Fruit fly (Drosophila melanogaster) whole organism, embryonic: Measurements from ENCODE around the gene CG7556.

Experiments used
- CG10543 ChIP-seq: fragments of 200-800 bp; sonication (Bioruptor generic); optimal IDR thresholded peaks from 3 replicates; lab custom pipeline; 2017; ENCODE audit warnings: missing biosample characterization, mild to moderate bottlenecking, missing genetic modification characterization, moderate library complexity
- CG12071 ChIP-seq: fragments of 200-800 bp; sonication (Bioruptor generic); optimal IDR thresholded peaks from 3 replicates; lab custom pipeline; 2018; ENCODE audit warnings: missing biosample characterization, mild to moderate bottlenecking, missing genetic modification characterization
- CG12769 ChIP-seq: fragments of 200-800 bp; sonication (Bioruptor generic); optimal IDR thresholded peaks from 2 replicates; lab custom pipeline; 2019; ENCODE audit warnings: missing biosample characterization, mild to moderate bottlenecking, missing genetic modification characterization, moderate library complexity
- CG13123 ChIP-seq: fragments of 200-800 bp; sonication (Bioruptor generic); optimal IDR thresholded peaks from 2 replicates; lab custom pipeline; 2016; ENCODE audit warnings: missing biosample characterization, missing genetic modification characterization
- CG13287 ChIP-seq: fragments of 200-800 bp; sonication (Bioruptor generic); IDR thresholded peaks from 2 replicates; pipeline ENCODE4 v1.3.6; 2022; ENCODE audit warnings: missing biosample characterization, missing genetic modification characterization; ENCODE audit not compliant: partially characterized antibody
- CG13624 ChIP-seq: fragments of 200-800 bp; sonication (Bioruptor generic); optimal IDR thresholded peaks from 2 replicates; lab custom pipeline; 2016; ENCODE audit warnings: missing biosample characterization, missing genetic modification characterization
- CG13775 ChIP-seq: fragments of 200-800 bp; sonication (Bioruptor generic); optimal IDR thresholded peaks from 3 replicates; lab custom pipeline; 2017; ENCODE audit warnings: missing biosample characterization, mild to moderate bottlenecking, missing genetic modification characterization
- CG13894 ChIP-seq: fragments of 200-800 bp; sonication (Bioruptor generic); optimal IDR thresholded peaks from 3 replicates; lab custom pipeline; 2018; ENCODE audit warnings: missing biosample characterization, mild to moderate bottlenecking, missing genetic modification characterization, moderate library complexity
- CG17328 ChIP-seq: fragments of 200-800 bp; sonication (Bioruptor generic); IDR thresholded peaks from 2 replicates; pipeline ENCODE4 v1.3.6; 2022; ENCODE audit warnings: missing biosample characterization, missing genetic modification characterization
- CG17912 ChIP-seq: fragments of 200-800 bp; sonication (Bioruptor generic); optimal IDR thresholded peaks from 2 replicates; lab custom pipeline; 2018; ENCODE audit warnings: missing biosample characterization, mild to moderate bottlenecking, missing genetic modification characterization
- CG1832 ChIP-seq: fragments of 200-800 bp; sonication (Bioruptor generic); optimal IDR thresholded peaks from 2 replicates; lab custom pipeline; 2017; ENCODE audit warnings: missing biosample characterization, mild to moderate bottlenecking, missing genetic modification characterization, inconsistent platforms
- CG43689 ChIP-seq: fragments of 200-800 bp; sonication (Bioruptor generic); IDR thresholded peaks from 2 replicates; pipeline ENCODE4 v1.3.6; 2022; ENCODE audit warnings: missing biosample characterization, missing genetic modification characterization
- CG5180 ChIP-seq: fragments of 200-800 bp; sonication (Bioruptor generic); optimal IDR thresholded peaks from 3 replicates; lab custom pipeline; 2017; ENCODE audit warnings: missing biosample characterization, missing genetic modification characterization, mild to moderate bottlenecking, moderate library complexity, missing genetic modification reagents
- CG8944 ChIP-seq: fragments of 200-800 bp; sonication (Bioruptor generic); optimal IDR thresholded peaks from 3 replicates; lab custom pipeline; 2016; ENCODE audit warnings: missing biosample characterization, missing genetic modification characterization
- CoRest ChIP-seq: fragments of 200-800 bp; sonication (Bioruptor generic); optimal IDR thresholded peaks from 3 replicates; lab custom pipeline; 2018; ENCODE audit warnings: missing biosample characterization, mild to moderate bottlenecking, missing genetic modification characterization, moderate library complexity
- Deaf1 ChIP-seq: fragments of 200-800 bp; optimal IDR thresholded peaks from 3 replicates; lab custom pipeline; 2019; ENCODE audit warnings: missing biosample characterization, mild to moderate bottlenecking, missing genetic modification characterization, moderate library complexity
- Dip2 ChIP-seq: fragments of 200-800 bp; sonication (Bioruptor generic); IDR thresholded peaks from 2 replicates; pipeline ENCODE4 v1.3.6; 2022; ENCODE audit warnings: missing biosample characterization, missing genetic modification characterization
- HLHmδ ChIP-seq: fragments of 200-800 bp; sonication (Bioruptor generic); optimal IDR thresholded peaks from 2 replicates; lab custom pipeline; 2018; ENCODE audit warnings: missing biosample characterization, mild to moderate bottlenecking, missing genetic modification characterization, moderate library complexity
- Med ChIP-seq: fragments of 200-800 bp; sonication (Bioruptor generic); peaks from one replicate; lab custom pipeline; 2016; ENCODE audit warnings: missing biosample characterization, missing genetic modification characterization, mild to moderate bottlenecking, inconsistent platforms, moderate library complexity
- Mes4 ChIP-seq: fragments of 200-800 bp; sonication (Bioruptor generic); optimal IDR thresholded peaks from 2 replicates; lab custom pipeline; 2016; ENCODE audit warnings: missing biosample characterization, missing genetic modification characterization
- NfI ChIP-seq: fragments of 200-800 bp; sonication (Bioruptor generic); optimal IDR thresholded peaks from 3 replicates; lab custom pipeline; 2018; ENCODE audit warnings: missing biosample characterization, mild to moderate bottlenecking, missing genetic modification characterization, moderate library complexity
- Pdp1 ChIP-seq, 2 experiments: fragments of 200-800 bp; sonication (Bioruptor generic); optimal IDR thresholded peaks; 3 replicates each; lab custom pipeline; 2016; ENCODE audit warnings: missing biosample characterization in 2 of 2, missing genetic modification characterization in 2 of 2, mild to moderate bottlenecking in 1 of 2, moderate library complexity in 1 of 2
- Rfx ChIP-seq: fragments of 200-800 bp; sonication (Bioruptor generic); IDR thresholded peaks from 2 replicates; pipeline ENCODE4 v1.3.6; 2022; ENCODE audit warnings: missing biosample characterization, missing genetic modification characterization
- abd-A ChIP-seq: fragments of 200-800 bp; sonication (Bioruptor generic); optimal IDR thresholded peaks from 3 replicates; lab custom pipeline; 2019; ENCODE audit warnings: missing biosample characterization, mild to moderate bottlenecking, missing genetic modification characterization, moderate library complexity
- chinmo ChIP-seq: fragments of 200-800 bp; sonication (Bioruptor generic); IDR thresholded peaks from 4 replicates; pipeline ENCODE4 v1.3.6; 2022; ENCODE audit warnings: missing biosample characterization, missing genetic modification characterization; ENCODE audit not compliant: partially characterized antibody
- ci ChIP-seq: fragments of 200-800 bp; sonication (Bioruptor generic); IDR thresholded peaks from 3 replicates; pipeline ENCODE4 v1.3.6; 2022; ENCODE audit warnings: missing biosample characterization, missing genetic modification characterization
- crol ChIP-seq: fragments of 200-800 bp; sonication (Bioruptor generic); IDR thresholded peaks from 2 replicates; pipeline ENCODE4 v1.3.6; 2022; ENCODE audit warnings: missing biosample characterization, missing genetic modification characterization
- emc ChIP-seq: fragments of 200-800 bp; sonication (Bioruptor generic); optimal IDR thresholded peaks from 2 replicates; lab custom pipeline; 2016; ENCODE audit warnings: missing biosample characterization, missing genetic modification characterization
- grn ChIP-seq: fragments of 200-800 bp; sonication (Bioruptor generic); optimal IDR thresholded peaks from 3 replicates; lab custom pipeline; 2017; ENCODE audit warnings: missing biosample characterization, missing genetic modification characterization
- gro ChIP-seq: fragments of 200-800 bp; sonication (Bioruptor generic); optimal IDR thresholded peaks from 2 replicates; lab custom pipeline; 2016; ENCODE audit warnings: missing biosample characterization, missing genetic modification characterization
- gsb ChIP-seq: fragments of 200-800 bp; sonication (Bioruptor generic); IDR thresholded peaks from 2 replicates; pipeline ENCODE4 v1.3.6; 2022; ENCODE audit warnings: missing biosample characterization, missing genetic modification characterization
- h ChIP-seq: fragments of >200 bp; optimal IDR thresholded peaks from 2 replicates; lab custom pipeline; 2017
- her ChIP-seq: fragments of 200-800 bp; sonication (Bioruptor generic); optimal IDR thresholded peaks from 2 replicates; lab custom pipeline; 2016; ENCODE audit warnings: missing biosample characterization, missing genetic modification characterization
- kni ChIP-seq: fragments of 200-800 bp; sonication (Bioruptor generic); optimal IDR thresholded peaks from 3 replicates; lab custom pipeline; 2017; ENCODE audit warnings: mild to moderate bottlenecking, missing biosample characterization, missing genetic modification reagents, missing genetic modification characterization
- lmd ChIP-seq: fragments of 200-800 bp; sonication (Bioruptor generic); IDR thresholded peaks from 2 replicates; pipeline ENCODE4 v1.3.6; 2022; ENCODE audit warnings: missing biosample characterization, missing genetic modification characterization
- mirr ChIP-seq: fragments of 200-800 bp; sonication (Bioruptor generic); optimal IDR thresholded peaks from 3 replicates; lab custom pipeline; 2018; ENCODE audit warnings: missing biosample characterization, mild to moderate bottlenecking, missing genetic modification characterization
- pb ChIP-seq: fragments of 200-800 bp; sonication (Bioruptor generic); optimal IDR thresholded peaks from 3 replicates; lab custom pipeline; 2016; ENCODE audit warnings: missing biosample characterization, missing genetic modification characterization
- row ChIP-seq: fragments of 200-800 bp; sonication (Bioruptor generic); IDR thresholded peaks from 3 replicates; pipeline ENCODE4 v1.3.6; 2022; ENCODE audit warnings: missing biosample characterization, missing genetic modification characterization
- sc ChIP-seq, 3 experiments: fragments of >200 bp in 2 of 3; fragments of 200-800 bp in 1 of 3; sonication (Bioruptor generic) in 1 of 3; optimal IDR thresholded peaks; 2 replicates in 2 of 3; 3 replicates in 1 of 3; lab custom pipeline; 2017; ENCODE audit warnings: mild to moderate bottlenecking in 1 of 3, missing biosample characterization in 1 of 3, missing genetic modification characterization in 1 of 3, missing genetic modification reagents in 1 of 3
- sens ChIP-seq: fragments of 200-800 bp; sonication (Bioruptor generic); peaks from one replicate; lab custom pipeline; 2016; ENCODE audit warnings: missing biosample characterization, missing genetic modification characterization
- seq ChIP-seq: fragments of 200-800 bp; sonication (Bioruptor generic); IDR thresholded peaks from 2 replicates; pipeline ENCODE4 v1.3.6; 2022; ENCODE audit warnings: missing biosample characterization, missing genetic modification characterization
- slbo ChIP-seq: fragments of 200-800 bp; sonication (Bioruptor generic); IDR thresholded peaks from 2 replicates; pipeline ENCODE4 v1.3.6; 2022; ENCODE audit warnings: missing biosample characterization, missing genetic modification characterization
- so ChIP-seq: fragments of 200-800 bp; sonication (Bioruptor generic); IDR thresholded peaks from 3 replicates; pipeline ENCODE4 v1.3.6; 2022; ENCODE audit warnings: missing biosample characterization, missing genetic modification characterization
- sr ChIP-seq: fragments of 200-800 bp; sonication (Bioruptor generic); IDR thresholded peaks from 3 replicates; pipeline ENCODE4 v1.3.6; 2022; ENCODE audit warnings: missing biosample characterization, missing genetic modification characterization
- tgo ChIP-seq: fragments of 200-800 bp; sonication (Bioruptor generic); IDR thresholded peaks from 3 replicates; pipeline ENCODE4 v1.3.6; 2022; ENCODE audit warnings: missing biosample characterization, missing genetic modification characterization
- vnd ChIP-seq: fragments of 200-800 bp; sonication (Bioruptor generic); IDR thresholded peaks from 3 replicates; pipeline ENCODE4 v1.3.6; 2022; ENCODE audit warnings: missing biosample characterization, missing genetic modification characterization; ENCODE audit not compliant: partially characterized antibody
- vvl ChIP-seq: fragments of 200-800 bp; sonication (Bioruptor generic); IDR thresholded peaks from 2 replicates; pipeline ENCODE4 v1.3.6; 2022; ENCODE audit warnings: missing biosample characterization, missing genetic modification characterization
- z ChIP-seq: fragments of 200-800 bp; sonication (Bioruptor generic); IDR thresholded peaks from 3 replicates; pipeline ENCODE4 v1.3.6; 2022; ENCODE audit warnings: missing biosample characterization, missing genetic modification characterization

CG7556 gene

dm6 chrX:19167586-19168403, 11.8 kb downstream of the CG7556 start (continued):
- TF ChIP-seq sc (optimal IDR thresholded peaks at IDR 0.05; lab: Kevin White, UChicago), result no peak
- no peak for TF ChIP-seq sc (GFP tag; optimal IDR thresholded peaks at IDR 0.05; lab: Kevin White, UChicago)
- TF ChIP-seq CG13123 (GFP tag; lab: Kevin White, UChicago), result no peak
- peak; percentile 13 for TF ChIP-seq CG12071 (GFP tag; lab: Kevin White, UChicago)
- TF ChIP-seq CoRest (tag; lab: Kevin White, UChicago), result peak; percentile 1
- TF ChIP-seq so (GFP tag; lab: Robert Waterston, UW), result peak; percentile 57; the same call in 1 of the 3 replicates
- peak; percentile 33; the same call in 1 of the 2 replicates for TF ChIP-seq CG17328 (GFP tag; lab: Robert Waterston, UW)
- peak; percentile 60 for TF ChIP-seq CG10543 (GFP tag; lab: Kevin White, UChicago)
- peak; percentile 49 for TF ChIP-seq CG13624 (GFP tag; lab: Kevin White, UChicago)
- peak; percentile 23 for TF ChIP-seq kni (GFP tag; lab: Kevin White, UChicago)
- TF ChIP-seq emc (GFP tag; lab: Kevin White, UChicago), result no peak
- no peak; the same call in 1 of the 2 replicates for TF ChIP-seq lmd (GFP tag; lab: Robert Waterston, UW)
- peak; percentile 89 for TF ChIP-seq z (GFP tag; lab: Robert Waterston, UW)
- 0 out of 2 replicates have a peak, but pooled peaks have one; percentile 24 for TF ChIP-seq CG13287 (GFP tag; lab: Robert Waterston, UW)
- TF ChIP-seq chinmo (GFP tag; lab: Robert Waterston, UW), result peak; percentile 81; the same call in 3 of the 4 replicates
- peak; percentile 2 for TF ChIP-seq her (GFP tag; lab: Kevin White, UChicago)
- TF ChIP-seq CG43689 (GFP tag; lab: Robert Waterston, UW), result no peak
- TF ChIP-seq CG5180 (GFP tag; lab: Kevin White, UChicago), result no peak
- peak; percentile 16 for TF ChIP-seq pb
- peak; percentile 93 for TF ChIP-seq vvl (GFP tag; lab: Robert Waterston, UW)
- no peak for TF ChIP-seq h
- TF ChIP-seq CG13894, result peak; percentile 70
- no peak for TF ChIP-seq vnd
- peak; percentile 39 for TF ChIP-seq mirr (GFP tag; lab: Kevin White, UChicago)
- peak; percentile 80 for TF ChIP-seq row (GFP tag; lab: Robert Waterston, UW)
- peak; percentile 31 for TF ChIP-seq Deaf1 (tag; lab: Kevin White, UChicago)
- peak; percentile 77 for TF ChIP-seq abd-A
- no peak for TF ChIP-seq seq (GFP tag; lab: Robert Waterston, UW)
- TF ChIP-seq CG13775 (GFP tag; lab: Kevin White, UChicago), result no peak
- TF ChIP-seq sens (GFP tag; lab: Kevin White, UChicago), result peak; percentile 14
- TF ChIP-seq CG17912 (GFP tag; lab: Kevin White, UChicago), result no peak
- peak; percentile 13 for TF ChIP-seq CG1832 (GFP tag; lab: Kevin White, UChicago)
- peak in 1 of 2 experiments; percentile 48 for TF ChIP-seq Pdp1 (GFP tag; optimal IDR thresholded peaks at IDR 0.05; lab: Kevin White, UChicago)
- TF ChIP-seq slbo (GFP tag; lab: Robert Waterston, UW), result peak; percentile 25; the same call in 1 of the 2 replicates
- TF ChIP-seq Med (GFP tag; lab: Kevin White, UChicago), result peak; percentile 80
- peak; percentile 44 for TF ChIP-seq Rfx (GFP tag; lab: Robert Waterston, UW)
- TF ChIP-seq HLHmδ, result peak; percentile 46
- peak; percentile 23 for TF ChIP-seq NfI
- TF ChIP-seq Dip2 (GFP tag; lab: Robert Waterston, UW), result no peak
- peak; percentile 74 for TF ChIP-seq CG12769 (tag; lab: Kevin White, UChicago)
- TF ChIP-seq tgo, result 0 out of 3 replicates have a peak, but pooled peaks have one; percentile 13
- TF ChIP-seq gro (GFP tag; lab: Kevin White, UChicago), result peak; percentile 40
- peak; percentile 23; the same call in 1 of the 2 replicates for TF ChIP-seq crol
- TF ChIP-seq Mes4 (GFP tag; lab: Kevin White, UChicago), result no peak
- TF ChIP-seq sr, result peak; percentile 87
- TF ChIP-seq grn (GFP tag; lab: Kevin White, UChicago), result peak; percentile 51
- peak; percentile 64; the same call in 1 of the 3 replicates for TF ChIP-seq ci (GFP tag; lab: Robert Waterston, UW)
- no peak for TF ChIP-seq gsb (GFP tag; lab: Robert Waterston, UW)
- no peak for TF ChIP-seq CG8944 (GFP tag; lab: Kevin White, UChicago)
